Worm (Caenorhabditis elegans) whole organism, L3 larva: ENCODE measurements around the gene ucr-1.

ENCODE experiments used
- R02D3.7 ChIP-seq: fragments of 150-350 bp; optimal IDR thresholded peaks from 2 replicates; lab custom pipeline; 2014; ENCODE audit warnings: missing biosample characterization, missing genetic modification characterization
- ZK546.5 ChIP-seq: sonication (generic microtip); optimal IDR thresholded peaks from 2 replicates; lab custom pipeline; 2017; ENCODE audit warnings: missing biosample characterization, missing genetic modification characterization
- aly-2 ChIP-seq: fragments of 150-350 bp; optimal IDR thresholded peaks from 2 replicates; lab custom pipeline; 2014; ENCODE audit warnings: missing biosample characterization, missing genetic modification characterization
- ceh-16 ChIP-seq: sonication (generic microtip); optimal IDR thresholded peaks from 2 replicates; lab custom pipeline; 2017; ENCODE audit warnings: missing biosample characterization, missing genetic modification characterization
- ceh-82 ChIP-seq: fragments of 150-350 bp; optimal IDR thresholded peaks from 2 replicates; lab custom pipeline; 2014; ENCODE audit warnings: missing biosample characterization, missing genetic modification characterization
- ceh-9 ChIP-seq: sonication (generic microtip); optimal IDR thresholded peaks from 2 replicates; lab custom pipeline; 2018; ENCODE audit warnings: missing biosample characterization, missing genetic modification characterization
- egl-5 ChIP-seq: fragments of 150-350 bp; optimal IDR thresholded peaks from 2 replicates; lab custom pipeline; 2017; ENCODE audit warnings: missing biosample characterization, missing genetic modification reagents, missing genetic modification characterization, inconsistent platforms
- elt-1 ChIP-seq: fragments of 150-350 bp; optimal IDR thresholded peaks from 2 replicates; lab custom pipeline; 2014; ENCODE audit warnings: missing biosample characterization, missing genetic modification characterization
- elt-2 ChIP-seq: sonication (generic microtip); optimal IDR thresholded peaks from 2 replicates; lab custom pipeline; 2016; ENCODE audit warnings: missing genetic modification reagents, mild to moderate bottlenecking, missing genetic modification characterization, missing compliant biosample characterization
- elt-3 ChIP-seq, 3 experiments: fragments of 150-350 bp in 1 of 3; sonication (generic microtip) in 2 of 3; optimal IDR thresholded peaks; 2 replicates in 2 of 3; 4 replicates in 1 of 3; lab custom pipeline; 2014 to 2017; ENCODE audit warnings: missing biosample characterization in 3 of 3, missing genetic modification characterization in 3 of 3
- eor-1 ChIP-seq, 2 experiments: fragments of 150-350 bp; optimal IDR thresholded peaks; 2 replicates each; lab custom pipeline; 2014 to 2018; ENCODE audit warnings: missing biosample characterization in 2 of 2, missing genetic modification characterization in 2 of 2
- fkh-10 ChIP-seq: sonication (generic microtip); optimal IDR thresholded peaks from 2 replicates; lab custom pipeline; 2017; ENCODE audit warnings: missing biosample characterization, missing genetic modification reagents, missing genetic modification characterization
- fkh-2 ChIP-seq: fragments of 150-350 bp; optimal IDR thresholded peaks from 2 replicates; lab custom pipeline; 2014; ENCODE audit warnings: missing biosample characterization, missing genetic modification reagents, missing genetic modification characterization
- fos-1 ChIP-seq: fragments of 150-350 bp; optimal IDR thresholded peaks from 2 replicates; lab custom pipeline; 2014; ENCODE audit warnings: missing biosample characterization, missing genetic modification characterization
- hmg-11 ChIP-seq: sonication (generic microtip); optimal IDR thresholded peaks from 2 replicates; lab custom pipeline; 2016; ENCODE audit warnings: missing genetic modification characterization, missing compliant biosample characterization
- jun-1 ChIP-seq: fragments of 150-350 bp; optimal IDR thresholded peaks from 2 replicates; lab custom pipeline; 2014; ENCODE audit warnings: missing biosample characterization, missing genetic modification reagents, missing genetic modification characterization
- lin-15B ChIP-seq: fragments of 150-350 bp; optimal IDR thresholded peaks from 2 replicates; lab custom pipeline; 2014; ENCODE audit warnings: missing biosample characterization, missing genetic modification characterization
- lin-39 ChIP-seq: fragments of 150-350 bp; optimal IDR thresholded peaks from 2 replicates; lab custom pipeline; 2018; ENCODE audit warnings: missing biosample characterization, missing genetic modification reagents, missing genetic modification characterization
- lsy-12 ChIP-seq: sonication (generic microtip); optimal IDR thresholded peaks from 2 replicates; lab custom pipeline; 2016; ENCODE audit warnings: mild to moderate bottlenecking, missing genetic modification characterization, missing compliant biosample characterization
- mdl-1 ChIP-seq: fragments of 150-350 bp; optimal IDR thresholded peaks from 2 replicates; lab custom pipeline; 2014; ENCODE audit warnings: missing biosample characterization, missing genetic modification characterization
- mml-1 ChIP-seq: fragments of 150-350 bp; sonication (generic microtip); optimal IDR thresholded peaks from 3 replicates; lab custom pipeline; 2014; ENCODE audit warnings: missing biosample characterization, missing genetic modification characterization
- nfya-1 ChIP-seq: sonication (generic microtip); optimal IDR thresholded peaks from 2 replicates; lab custom pipeline; 2017; ENCODE audit warnings: missing genetic modification characterization, mild to moderate bottlenecking, missing compliant biosample characterization, antibody characterized with exemption, moderate library complexity; ENCODE audit not compliant: insufficient read depth
- nhr-11 ChIP-seq: fragments of 150-350 bp; optimal IDR thresholded peaks from 2 replicates; lab custom pipeline; 2014; ENCODE audit warnings: missing biosample characterization, missing genetic modification characterization
- nhr-12 ChIP-seq: fragments of 150-350 bp; optimal IDR thresholded peaks from 2 replicates; lab custom pipeline; 2014; ENCODE audit warnings: missing biosample characterization, missing genetic modification characterization
- nhr-23 ChIP-seq: fragments of 150-350 bp; optimal IDR thresholded peaks from 2 replicates; lab custom pipeline; 2014; ENCODE audit warnings: missing biosample characterization, missing genetic modification reagents, missing genetic modification characterization
- nhr-25 ChIP-seq: sonication (generic microtip); optimal IDR thresholded peaks from 2 replicates; lab custom pipeline; 2017; ENCODE audit warnings: missing biosample characterization, missing genetic modification characterization
- nhr-28 ChIP-seq: fragments of 150-350 bp; optimal IDR thresholded peaks from 2 replicates; lab custom pipeline; 2014; ENCODE audit warnings: missing biosample characterization, missing genetic modification characterization
- nhr-43 ChIP-seq: sonication (generic microtip); optimal IDR thresholded peaks from 2 replicates; lab custom pipeline; 2016; ENCODE audit warnings: mild to moderate bottlenecking, missing genetic modification characterization, missing compliant biosample characterization; ENCODE audit not compliant: poor library complexity, severe bottlenecking
- nhr-76 ChIP-seq: fragments of 150-350 bp; sonication (generic microtip); optimal IDR thresholded peaks from 5 replicates; lab custom pipeline; 2014; ENCODE audit warnings: missing biosample characterization, missing genetic modification characterization
- nhr-77 ChIP-seq: fragments of 150-350 bp; optimal IDR thresholded peaks from 2 replicates; lab custom pipeline; 2014; ENCODE audit warnings: missing biosample characterization, missing genetic modification characterization
- pha-4 ChIP-seq: fragments of 150-350 bp; optimal IDR thresholded peaks from 2 replicates; lab custom pipeline; 2014; ENCODE audit warnings: missing biosample characterization, missing genetic modification reagents, missing genetic modification characterization
- pqm-1 ChIP-seq: fragments of 150-350 bp; optimal IDR thresholded peaks from 2 replicates; lab custom pipeline; 2017; ENCODE audit warnings: missing biosample characterization, missing genetic modification characterization, inconsistent platforms
- sea-2 ChIP-seq: fragments of 150-350 bp; sonication (generic microtip); optimal IDR thresholded peaks from 4 replicates; lab custom pipeline; 2014; ENCODE audit warnings: missing biosample characterization, missing genetic modification reagents, missing genetic modification characterization
- skn-1 ChIP-seq: fragments of 150-350 bp; optimal IDR thresholded peaks from 2 replicates; lab custom pipeline; 2014; ENCODE audit warnings: missing biosample characterization, missing genetic modification characterization
- snpc-4 ChIP-seq: fragments of 150-350 bp; optimal IDR thresholded peaks from 2 replicates; lab custom pipeline; 2014; ENCODE audit warnings: missing biosample characterization, missing genetic modification characterization
- unc-39 ChIP-seq: sonication (generic microtip); optimal IDR thresholded peaks from 4 replicates; lab custom pipeline; 2017; ENCODE audit warnings: missing biosample characterization, missing genetic modification characterization
- zag-1 ChIP-seq: fragments of 150-350 bp; optimal IDR thresholded peaks from 2 replicates; lab custom pipeline; 2014; ENCODE audit warnings: missing biosample characterization, missing genetic modification characterization
- ztf-11 ChIP-seq: fragments of 150-350 bp; optimal IDR thresholded peaks from 2 replicates; lab custom pipeline; 2014; ENCODE audit warnings: missing biosample characterization, missing genetic modification characterization
- ztf-4 ChIP-seq: fragments of 150-350 bp; optimal IDR thresholded peaks from 2 replicates; lab custom pipeline; 2014; ENCODE audit warnings: missing biosample characterization, missing genetic modification characterization

Gene ucr-1

ce11 chrIII:5591668-5592149 is at the start of gene ucr-1, which contains the start of gene ddx-15:
TSS of gene ucr-1 (plus strand) at chrIII:5592135.
TSS of gene ddx-15 (minus strand) at chrIII:5591718.
- peak; percentile 67 for TF ChIP-seq nhr-23 (tag; lab: Kevin White, UChicago)
- TF ChIP-seq nfya-1 (tag; lab: Kevin White, UChicago): peak; percentile 80
- no peak for TF ChIP-seq fkh-10 (GFP tag; lab: Kevin White, UChicago)
- TF ChIP-seq fos-1 (tag; lab: Kevin White, UChicago): no peak
- TF ChIP-seq eor-1 (tag; optimal IDR thresholded peaks at IDR 0.05; lab: Kevin White, UChicago): no peak
- TF ChIP-seq hmg-11 (tag; lab: Kevin White, UChicago): peak; percentile 20
- TF ChIP-seq R02D3.7 (tag; lab: Kevin White, UChicago): peak; percentile 88
- TF ChIP-seq nhr-12 (tag; lab: Kevin White, UChicago): no peak
- no peak for TF ChIP-seq ZK546.5 (tag; lab: Kevin White, UChicago)
- TF ChIP-seq pqm-1: peak; percentile 64
- peak; percentile 89 for TF ChIP-seq lin-15B (tag; lab: Kevin White, UChicago)
- TF ChIP-seq nhr-25 (tag; lab: Kevin White, UChicago): peak; percentile 56
- TF ChIP-seq lsy-12 (tag; lab: Kevin White, UChicago): no peak
- peak; percentile 85 for TF ChIP-seq pha-4 (tag; lab: Kevin White, UChicago)
- peak; percentile 28 for TF ChIP-seq elt-2 (tag; lab: Kevin White, UChicago)
- TF ChIP-seq elt-3 (tag; optimal IDR thresholded peaks at IDR 0.05; lab: Kevin White, UChicago): no peak
- TF ChIP-seq egl-5 (tag; lab: Kevin White, UChicago): peak; percentile 24
- peak; percentile 96 for TF ChIP-seq lin-39 (tag; lab: Kevin White, UChicago)
- TF ChIP-seq aly-2 (tag; lab: Kevin White, UChicago): no peak
- TF ChIP-seq snpc-4 (tag; lab: Kevin White, UChicago): peak; percentile 67

DNA sequence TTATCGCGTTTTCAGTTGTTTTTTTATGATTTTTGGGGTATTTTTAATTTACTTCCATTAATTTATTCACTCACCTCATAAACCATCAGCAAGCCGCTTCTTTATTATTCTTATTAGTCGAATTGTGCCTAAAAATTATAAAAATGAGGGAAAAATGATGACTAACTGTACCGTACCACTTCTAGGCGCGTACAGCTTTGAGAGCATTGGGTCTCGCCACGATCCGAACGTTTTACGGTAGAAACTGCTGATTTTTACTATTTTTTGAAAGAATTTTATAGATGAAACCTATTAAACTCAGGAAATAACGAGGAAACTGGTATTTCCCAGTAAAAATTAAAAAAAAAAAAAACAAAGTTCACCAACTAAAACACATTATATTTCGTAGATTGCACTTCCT is 48.9 kb upstream of the ucr-1 start, which contains the start of gene D1044.6:
D1044.6 (minus strand) TSS at position 128 of the 400 bp plus-strand sequence.
- TF ChIP-seq nhr-76 (no peak), nhr-12 (tag; lab: Kevin White, UChicago) (no peak), ztf-11 (no peak), ceh-9 (tag; lab: Kevin White, UChicago) (no peak), jun-1 (tag; lab: Kevin White, UChicago) (no peak), nhr-28 (tag; lab: Kevin White, UChicago) (no peak), nhr-43 (tag; lab: Kevin White, UChicago) (no peak), ZK546.5 (tag; lab: Kevin White, UChicago) (no peak)

DNA sequence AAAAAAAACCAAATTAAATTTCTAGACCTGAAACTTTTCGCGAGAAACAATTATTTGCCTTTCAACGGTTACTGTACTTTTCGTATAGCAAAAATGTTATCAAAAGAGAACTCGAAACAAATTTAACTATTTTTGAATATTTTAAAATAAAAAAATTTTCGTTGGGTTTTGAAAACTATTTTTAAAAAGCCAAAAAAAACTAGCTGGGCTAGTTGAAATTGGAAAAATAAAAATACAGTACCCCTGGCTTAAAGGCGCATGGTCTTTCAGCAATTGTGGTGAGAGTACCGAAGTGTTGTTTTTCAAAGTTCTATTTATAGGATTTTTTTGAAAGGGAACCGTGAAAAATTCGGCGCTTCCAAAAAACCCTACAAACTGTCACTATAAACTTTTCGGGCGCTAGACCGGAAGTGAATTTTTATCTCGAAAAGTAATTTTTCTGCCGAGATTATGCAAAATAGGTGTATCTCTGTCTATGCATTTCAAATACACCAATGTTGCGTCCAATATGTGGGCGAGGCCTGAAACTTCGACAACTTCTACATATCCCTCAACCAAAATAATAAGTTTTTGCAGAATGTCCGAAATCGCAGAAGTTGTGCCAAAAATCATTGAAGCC is 48.1 kb upstream of the ucr-1 start, which contains the start of gene D1044.1:
D1044.1 (plus strand) TSS at position 569 of the 619 bp plus-strand sequence.
- TF ChIP-seq lin-39 (tag; lab: Kevin White, UChicago) (no peak), R02D3.7 (tag; lab: Kevin White, UChicago) (no peak), snpc-4 (tag; lab: Kevin White, UChicago) (no peak), lin-15B (tag; lab: Kevin White, UChicago) (no peak), lsy-12 (tag; lab: Kevin White, UChicago) (no peak), eor-1 (tag; optimal IDR thresholded peaks at IDR 0.05; lab: Kevin White, UChicago) (no peak), pqm-1 (no peak), ztf-11 (no peak), ZK546.5 (tag; lab: Kevin White, UChicago) (no peak), unc-39 (tag; lab: Kevin White, UChicago) (no peak), fkh-2 (no peak), nhr-25 (tag; lab: Kevin White, UChicago) (no peak), hmg-11 (tag; lab: Kevin White, UChicago) (no peak), pha-4 (tag; lab: Kevin White, UChicago) (no peak), ceh-9 (tag; lab: Kevin White, UChicago) (no peak), nhr-23 (tag; lab: Kevin White, UChicago) (no peak), fkh-10 (GFP tag; lab: Kevin White, UChicago) (no peak), nhr-76 (no peak), egl-5 (tag; lab: Kevin White, UChicago) (no peak)

- TF ChIP-seq aly-2 (tag; lab: Kevin White, UChicago) (no peak), fkh-2 (no peak), ceh-16 (no peak), elt-3 (tag; optimal IDR thresholded peaks at IDR 0.05; lab: Kevin White, UChicago) (no peak), nhr-43 (tag; lab: Kevin White, UChicago) (no peak), mml-1 (tag; lab: Kevin White, UChicago) (no peak), unc-39 (tag; lab: Kevin White, UChicago) (no peak), zag-1 (tag; lab: Kevin White, UChicago) (no peak), nhr-25 (tag; lab: Kevin White, UChicago) (peak; percentile 22), nfya-1 (tag; lab: Kevin White, UChicago) (peak; percentile 10), fos-1 (tag; lab: Kevin White, UChicago) (no peak), lin-15B (tag; lab: Kevin White, UChicago) (no peak), nhr-28 (tag; lab: Kevin White, UChicago) (no peak), ceh-9 (tag; lab: Kevin White, UChicago) (no peak), eor-1 (tag; optimal IDR thresholded peaks at IDR 0.05; lab: Kevin White, UChicago) (no peak), elt-1 (tag; lab: Kevin White, UChicago) (peak; percentile 28), nhr-77 (tag; lab: Kevin White, UChicago) (no peak), sea-2 (no peak), ztf-4 (tag; lab: Kevin White, UChicago) (no peak), pha-4 (tag; lab: Kevin White, UChicago) (no peak), lin-39 (tag; lab: Kevin White, UChicago) (no peak), skn-1 (tag; lab: Kevin White, UChicago) (no peak), nhr-23 (tag; lab: Kevin White, UChicago) (peak; percentile 74), ztf-11 (no peak), ceh-82 (tag; lab: Kevin White, UChicago) (no peak), mdl-1 (tag; lab: Kevin White, UChicago) (no peak), nhr-11 (tag; lab: Kevin White, UChicago) (no peak), elt-2 (tag; lab: Kevin White, UChicago) (no peak), ZK546.5 (tag; lab: Kevin White, UChicago) (no peak)
These were observed 45.6 kb upstream of the ucr-1 start for ce11 chrIII:5546309-5546708.
